1 fruit fly cellular context compared by ENCODE assay signal in the genomic region with DNA sequence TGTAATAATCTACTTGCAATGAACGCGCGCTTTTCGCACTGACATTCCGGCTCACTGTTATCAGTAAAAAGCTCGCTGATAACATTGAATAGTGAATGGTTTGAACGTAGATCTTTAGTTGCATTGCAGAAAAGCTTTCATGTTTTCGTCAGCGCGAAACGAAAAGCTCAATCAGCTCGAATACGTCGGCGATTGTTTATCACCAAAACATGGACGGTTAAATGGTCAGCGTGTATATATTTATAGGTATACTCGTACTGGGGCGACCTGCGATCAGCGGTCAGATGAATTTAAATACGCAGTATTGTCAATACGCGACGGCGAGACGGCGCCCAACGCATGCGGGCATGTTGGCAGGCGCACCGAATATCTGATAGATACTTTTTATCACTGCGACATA.
TF ChIP-seq lines count a peak whose summit lies in the region.

No protein-coding gene starts in this region.

TF ChIP-seq in whole organism, embryonic, 481 proteins besides CTCF, POLR2A, EP300 and RAD21 (continued from another document):
- TF ChIP-seq unpg (GFP tag; optimal IDR thresholded peaks at IDR 0.05; lab: Kevin White, UChicago), result no peak
- TF ChIP-seq NC2α (GFP tag; optimal IDR thresholded peaks at IDR 0.05; lab: Kevin White, UChicago), result no peak
- TF ChIP-seq mirr (GFP tag; optimal IDR thresholded peaks at IDR 0.05; lab: Kevin White, UChicago), result peak; percentile 18
- TF ChIP-seq CG2889 (GFP tag; IDR thresholded peaks at IDR 0.05; lab: Robert Waterston, UW), result no peak
- peak; percentile 33 for TF ChIP-seq exex (tag; optimal IDR thresholded peaks at IDR 0.05; lab: Kevin White, UChicago)
- TF ChIP-seq Dbx (GFP tag; IDR thresholded peaks at IDR 0.05; lab: Robert Waterston, UW), result 0 out of 3 replicates have a peak, but pooled peaks have one; percentile 28
- peak; percentile 44 for TF ChIP-seq sug (tag; optimal IDR thresholded peaks at IDR 0.05; lab: Kevin White, UChicago)
- TF ChIP-seq CG34376 (GFP tag; optimal IDR thresholded peaks at IDR 0.05; lab: Kevin White, UChicago), result peak; percentile 1
- peak; percentile 21 for TF ChIP-seq abd-A (tag; optimal IDR thresholded peaks at IDR 0.05; lab: Kevin White, UChicago)
- TF ChIP-seq CG6791 (GFP tag; IDR thresholded peaks at IDR 0.05; lab: Robert Waterston, UW; ENCODE audit: partially characterized antibody), result no peak
- no peak for TF ChIP-seq nau (GFP tag; optimal IDR thresholded peaks at IDR 0.05; lab: Kevin White, UChicago)
- TF ChIP-seq Bgb (GFP tag; IDR thresholded peaks at IDR 0.05; lab: Robert Waterston, UW; ENCODE audit: partially characterized antibody), result peak; percentile 37; the same call in 1 of the 2 replicates
- peak; percentile 65 for TF ChIP-seq Med (GFP tag; lab: Kevin White, UChicago)
